Fruit fly (Drosophila melanogaster) whole organism, embryonic: ENCODE results near the gene CG11353.

Experiments
- B-H1 ChIP-seq: fragments of 200-800 bp; sonication (Bioruptor generic); IDR thresholded peaks from 3 replicates; pipeline ENCODE4 v1.3.6; 2022; ENCODE audit warnings: missing biosample characterization, missing genetic modification characterization
- C15 ChIP-seq: fragments of 200-800 bp; sonication (Bioruptor generic); IDR thresholded peaks from 3 replicates; pipeline ENCODE4 v1.3.6; 2022; ENCODE audit warnings: missing biosample characterization, missing genetic modification characterization
- CG10366 ChIP-seq: fragments of 200-800 bp; sonication (Bioruptor generic); IDR thresholded peaks from 2 replicates; pipeline ENCODE4 v1.3.6; 2022; ENCODE audit warnings: missing biosample characterization, missing genetic modification characterization
- CG12236 ChIP-seq: fragments of 200-800 bp; sonication (Bioruptor generic); optimal IDR thresholded peaks from 2 replicates; lab custom pipeline; 2016; ENCODE audit warnings: missing biosample characterization, missing genetic modification characterization
- CG12391 ChIP-seq: fragments of 200-800 bp; sonication (Bioruptor generic); optimal IDR thresholded peaks from 3 replicates; lab custom pipeline; 2018; ENCODE audit warnings: missing biosample characterization, mild to moderate bottlenecking, missing genetic modification characterization, moderate library complexity
- CG13775 ChIP-seq: fragments of 200-800 bp; sonication (Bioruptor generic); optimal IDR thresholded peaks from 3 replicates; lab custom pipeline; 2017; ENCODE audit warnings: missing biosample characterization, mild to moderate bottlenecking, missing genetic modification characterization
- CG14014 ChIP-seq: fragments of 200-800 bp; sonication (Bioruptor generic); IDR thresholded peaks from 2 replicates; pipeline ENCODE4 v1.3.6; 2022; ENCODE audit warnings: missing biosample characterization, missing genetic modification characterization
- CG15269 ChIP-seq: fragments of 200-800 bp; sonication (Bioruptor generic); optimal IDR thresholded peaks from 2 replicates; lab custom pipeline; 2018; ENCODE audit warnings: missing biosample characterization, mild to moderate bottlenecking, missing genetic modification characterization, moderate library complexity
- CG15696 ChIP-seq: fragments of 200-800 bp; sonication (Bioruptor generic); optimal IDR thresholded peaks from 2 replicates; lab custom pipeline; 2019; ENCODE audit warnings: missing biosample characterization, mild to moderate bottlenecking, missing genetic modification characterization, moderate library complexity
- CG17359 ChIP-seq: fragments of 200-800 bp; sonication (Bioruptor generic); optimal IDR thresholded peaks from 3 replicates; lab custom pipeline; 2018; ENCODE audit warnings: missing biosample characterization, mild to moderate bottlenecking, missing genetic modification characterization, moderate library complexity
- CG2678 ChIP-seq: fragments of 200-800 bp; sonication (Bioruptor generic); optimal IDR thresholded peaks from 3 replicates; lab custom pipeline; 2019; ENCODE audit warnings: missing biosample characterization, mild to moderate bottlenecking, missing genetic modification characterization, moderate library complexity
- CG30020 ChIP-seq: fragments of 200-800 bp; optimal IDR thresholded peaks from 2 replicates; lab custom pipeline; 2019; ENCODE audit warnings: missing biosample characterization, mild to moderate bottlenecking, missing genetic modification characterization, moderate library complexity
- CG3407 ChIP-seq: fragments of 200-800 bp; sonication (Bioruptor generic); optimal IDR thresholded peaks from 2 replicates; lab custom pipeline; 2018; ENCODE audit warnings: missing biosample characterization, mild to moderate bottlenecking, missing genetic modification characterization
- CG42726 ChIP-seq: fragments of 200-800 bp; sonication (Bioruptor generic); IDR thresholded peaks from 2 replicates; pipeline ENCODE4 v1.3.6; 2022; ENCODE audit warnings: missing biosample characterization, missing genetic modification characterization; ENCODE audit not compliant: partially characterized antibody
- CG4854 ChIP-seq: fragments of 200-800 bp; sonication (Bioruptor generic); optimal IDR thresholded peaks from 2 replicates; lab custom pipeline; 2016; ENCODE audit warnings: missing biosample characterization, missing genetic modification characterization, inconsistent platforms
- CG5953 ChIP-seq: fragments of 200-800 bp; sonication (Bioruptor generic); IDR thresholded peaks from 2 replicates; pipeline ENCODE4 v1.3.6; 2022; ENCODE audit warnings: missing biosample characterization, missing genetic modification characterization
- CG6654 ChIP-seq: fragments of 200-800 bp; sonication (Bioruptor generic); optimal IDR thresholded peaks from 2 replicates; lab custom pipeline; 2017; ENCODE audit warnings: missing biosample characterization, mild to moderate bottlenecking, missing genetic modification characterization
- CG6765 ChIP-seq: fragments of 200-800 bp; sonication (Bioruptor generic); optimal IDR thresholded peaks from 3 replicates; lab custom pipeline; 2017; ENCODE audit warnings: missing biosample characterization, mild to moderate bottlenecking, missing genetic modification characterization
- CG7372 ChIP-seq: fragments of 200-800 bp; sonication (Bioruptor generic); IDR thresholded peaks from 2 replicates; pipeline ENCODE4 v1.3.6; 2022; ENCODE audit warnings: missing biosample characterization, missing genetic modification characterization
- CG8765 ChIP-seq: fragments of 200-800 bp; sonication (Bioruptor generic); IDR thresholded peaks from 2 replicates; pipeline ENCODE4 v1.3.6; 2022; ENCODE audit warnings: missing biosample characterization, missing genetic modification characterization
- CG9609 ChIP-seq: fragments of 200-800 bp; sonication (Bioruptor generic); optimal IDR thresholded peaks from 3 replicates; lab custom pipeline; 2016; ENCODE audit warnings: missing biosample characterization, missing genetic modification characterization
- CG9932 ChIP-seq: fragments of 200-800 bp; sonication (Bioruptor generic); IDR thresholded peaks from 2 replicates; pipeline ENCODE4 v1.3.6; 2022; ENCODE audit warnings: missing biosample characterization, missing genetic modification characterization
- CkIIα-i1 ChIP-seq: fragments of 200-800 bp; sonication (Bioruptor generic); IDR thresholded peaks from 2 replicates; pipeline ENCODE4 v1.3.6; 2022; ENCODE audit warnings: missing biosample characterization, missing genetic modification characterization
- E2f1 ChIP-seq: fragments of 200-800 bp; sonication (Bioruptor generic); IDR thresholded peaks from 2 replicates; pipeline ENCODE4 v1.3.6; 2022; ENCODE audit warnings: missing biosample characterization, missing genetic modification characterization
- HLH3B ChIP-seq: fragments of 200-800 bp; sonication (Bioruptor generic); IDR thresholded peaks from 2 replicates; pipeline ENCODE4 v1.3.6; 2022; ENCODE audit warnings: missing biosample characterization, missing genetic modification characterization
- Hand ChIP-seq: fragments of 200-800 bp; sonication (Bioruptor generic); optimal IDR thresholded peaks from 2 replicates; lab custom pipeline; 2017; ENCODE audit warnings: mild to moderate bottlenecking, missing biosample characterization, missing genetic modification reagents, missing genetic modification characterization
- Hmx ChIP-seq: fragments of 200-800 bp; sonication (Bioruptor generic); optimal IDR thresholded peaks from 2 replicates; lab custom pipeline; 2016; ENCODE audit warnings: missing biosample characterization, missing genetic modification characterization
- MBD-R2 ChIP-seq: fragments of 200-800 bp; sonication (Bioruptor generic); IDR thresholded peaks from 2 replicates; pipeline ENCODE4 v1.3.6; 2022; ENCODE audit warnings: missing biosample characterization, missing genetic modification characterization
- Max ChIP-seq: fragments of 200-800 bp; sonication (Bioruptor generic); optimal IDR thresholded peaks from 2 replicates; lab custom pipeline; 2016; ENCODE audit warnings: missing biosample characterization, mild to moderate bottlenecking, missing genetic modification characterization
- Nf-YC ChIP-seq: fragments of 200-800 bp; optimal IDR thresholded peaks from 3 replicates; lab custom pipeline; 2019; ENCODE audit warnings: missing biosample characterization, mild to moderate bottlenecking, missing genetic modification characterization, moderate library complexity
- Oaz ChIP-seq: fragments of 200-800 bp; sonication (Bioruptor generic); IDR thresholded peaks from 2 replicates; pipeline ENCODE4 v1.3.6; 2022; ENCODE audit warnings: missing biosample characterization, missing genetic modification characterization
- Sin3A ChIP-seq: fragments of >200 bp; optimal IDR thresholded peaks from 2 replicates; lab custom pipeline; 2018
- Sry-β ChIP-seq: fragments of 200-800 bp; sonication (Bioruptor generic); optimal IDR thresholded peaks from 2 replicates; lab custom pipeline; 2018; ENCODE audit warnings: missing biosample characterization, mild to moderate bottlenecking, missing genetic modification characterization, moderate library complexity
- Tbp ChIP-seq: fragments of >200 bp; optimal IDR thresholded peaks from 2 replicates; lab custom pipeline; 2018; ENCODE audit warnings: missing biosample characterization, missing genetic modification characterization
- Xrp1 ChIP-seq: fragments of 200-800 bp; sonication (Bioruptor generic); IDR thresholded peaks from 2 replicates; pipeline ENCODE4 v1.3.6; 2022; ENCODE audit warnings: missing biosample characterization, missing genetic modification characterization
- cas ChIP-seq: fragments of 200-800 bp; sonication (Bioruptor generic); IDR thresholded peaks from 2 replicates; pipeline ENCODE4 v1.3.6; 2022; ENCODE audit warnings: missing biosample characterization, missing genetic modification characterization
- ems ChIP-seq: fragments of 200-800 bp; sonication (Bioruptor generic); optimal IDR thresholded peaks from 3 replicates; lab custom pipeline; 2016; ENCODE audit warnings: missing biosample characterization, missing genetic modification characterization
- fu2 ChIP-seq: fragments of 200-800 bp; sonication (Bioruptor generic); optimal IDR thresholded peaks from 2 replicates; lab custom pipeline; 2016; ENCODE audit warnings: missing biosample characterization, missing genetic modification characterization
- hb ChIP-seq: fragments of 200-800 bp; sonication (Bioruptor generic); IDR thresholded peaks from 3 replicates; pipeline ENCODE4 v1.3.6; 2022; ENCODE audit warnings: missing biosample characterization, missing genetic modification characterization; ENCODE audit not compliant: partially characterized antibody
- hbn ChIP-seq: fragments of 200-800 bp; sonication (Bioruptor generic); IDR thresholded peaks from 2 replicates; pipeline ENCODE4 v1.3.6; 2022; ENCODE audit warnings: missing biosample characterization, missing genetic modification characterization; ENCODE audit not compliant: partially characterized antibody
- ind ChIP-seq: fragments of 200-800 bp; sonication (Bioruptor generic); optimal IDR thresholded peaks from 3 replicates; lab custom pipeline; 2016; ENCODE audit warnings: missing biosample characterization, missing genetic modification characterization
- kay ChIP-seq: fragments of 200-800 bp; sonication (Bioruptor generic); optimal IDR thresholded peaks from 2 replicates; lab custom pipeline; 2016; ENCODE audit warnings: missing biosample characterization, missing genetic modification characterization
- lola ChIP-seq, 3 experiments: fragments of >200 bp in 2 of 3; fragments of 200-800 bp in 1 of 3; sonication (Bioruptor generic) in 1 of 3; optimal IDR thresholded peaks; 2 replicates each; lab custom pipeline; 2017 to 2019; ENCODE audit warnings: missing biosample characterization in 3 of 3, missing genetic modification characterization in 3 of 3, mild to moderate bottlenecking in 1 of 3, moderate library complexity in 1 of 3
- nerfin-1 ChIP-seq: fragments of 200-800 bp; sonication (Bioruptor generic); optimal IDR thresholded peaks from 3 replicates; lab custom pipeline; 2019; ENCODE audit warnings: missing biosample characterization, mild to moderate bottlenecking, missing genetic modification characterization, moderate library complexity
- nerfin-2 ChIP-seq: fragments of 200-800 bp; sonication (Bioruptor generic); IDR thresholded peaks from 2 replicates; pipeline ENCODE4 v1.3.6; 2022; ENCODE audit warnings: missing biosample characterization, missing genetic modification characterization; ENCODE audit not compliant: partially characterized antibody
- onecut ChIP-seq: fragments of 200-800 bp; sonication (Bioruptor generic); IDR thresholded peaks from 2 replicates; pipeline ENCODE4 v1.3.6; 2022; ENCODE audit warnings: missing biosample characterization, missing genetic modification characterization
- run ChIP-seq: fragments of 200-800 bp; sonication (Bioruptor generic); optimal IDR thresholded peaks from 3 replicates; lab custom pipeline; 2018; ENCODE audit warnings: missing biosample characterization, mild to moderate bottlenecking, missing genetic modification characterization
- slp2 ChIP-seq: fragments of 200-800 bp; sonication (Bioruptor generic); optimal IDR thresholded peaks from 2 replicates; lab custom pipeline; 2016; ENCODE audit warnings: missing biosample characterization, missing genetic modification characterization
- tgo ChIP-seq: fragments of 200-800 bp; sonication (Bioruptor generic); IDR thresholded peaks from 3 replicates; pipeline ENCODE4 v1.3.6; 2022; ENCODE audit warnings: missing biosample characterization, missing genetic modification characterization
- tll ChIP-seq, 2 experiments: fragments of 200-800 bp in 1 of 2; fragments of >200 bp in 1 of 2; sonication (Bioruptor generic) in 1 of 2; optimal IDR thresholded peaks; 2 replicates each; lab custom pipeline; 2017 to 2019; ENCODE audit warnings: missing biosample characterization in 2 of 2, missing genetic modification characterization in 2 of 2, mild to moderate bottlenecking in 1 of 2, moderate library complexity in 1 of 2
- toy ChIP-seq: fragments of 200-800 bp; sonication (Bioruptor generic); IDR thresholded peaks from 2 replicates; pipeline ENCODE4 v1.3.6; 2022; ENCODE audit warnings: missing biosample characterization, missing genetic modification characterization
- twi ChIP-seq: fragments of 200-800 bp; optimal IDR thresholded peaks from 2 replicates; lab custom pipeline; 2019; ENCODE audit warnings: missing biosample characterization, mild to moderate bottlenecking, missing genetic modification characterization, moderate library complexity
- vfl ChIP-seq: fragments of 200-800 bp; sonication (Bioruptor generic); optimal IDR thresholded peaks from 2 replicates; lab custom pipeline; 2016; ENCODE audit warnings: missing biosample characterization, missing genetic modification characterization

Gene CG11353

dm6 chr3L:4553395-4553794, 20.4 kb downstream of the CG11353 start (continued):
- 0 out of 2 replicates have a peak, but pooled peaks have one; percentile 38 for TF ChIP-seq CG9932
- TF ChIP-seq CG2678 (tag; lab: Kevin White, UChicago), result no peak
- no peak for TF ChIP-seq CG17359 (tag; lab: Kevin White, UChicago)
- TF ChIP-seq HLH3B (GFP tag; lab: Robert Waterston, UW), result no peak
- TF ChIP-seq CG6654 (GFP tag; lab: Kevin White, UChicago), result no peak
- no peak for TF ChIP-seq CG42726 (GFP tag; lab: Robert Waterston, UW)
- TF ChIP-seq nerfin-1, result no peak
- no peak for TF ChIP-seq CG15269 (tag; lab: Kevin White, UChicago)
- TF ChIP-seq Oaz (GFP tag; lab: Robert Waterston, UW), result no peak
- TF ChIP-seq C15 (GFP tag; lab: Robert Waterston, UW), result no peak
- TF ChIP-seq CG6765 (GFP tag; lab: Kevin White, UChicago), result no peak
- TF ChIP-seq CG8765 (GFP tag; lab: Robert Waterston, UW), result no peak
- TF ChIP-seq onecut (GFP tag; lab: Robert Waterston, UW), result no peak
- no peak for TF ChIP-seq kay (GFP tag; lab: Kevin White, UChicago)
- no peak for TF ChIP-seq CG3407 (GFP tag; lab: Kevin White, UChicago)
- TF ChIP-seq E2f1, result no peak
- TF ChIP-seq slp2, result no peak
- no peak for TF ChIP-seq Nf-YC
- no peak for TF ChIP-seq hb
- TF ChIP-seq Sin3A, result no peak
- no peak for TF ChIP-seq CG5953 (GFP tag; lab: Robert Waterston, UW)
- TF ChIP-seq twi (tag; lab: Kevin White, UChicago), result peak; percentile 31
- no peak for TF ChIP-seq Max (GFP tag; lab: Kevin White, UChicago)
- TF ChIP-seq CkIIα-i1 (GFP tag; lab: Robert Waterston, UW), result no peak
- TF ChIP-seq Sry-β, result no peak
- TF ChIP-seq CG9609 (GFP tag; lab: Kevin White, UChicago), result peak; percentile 4
- no peak for TF ChIP-seq MBD-R2 (GFP tag; lab: Robert Waterston, UW)
- TF ChIP-seq ind, result no peak
- no peak for TF ChIP-seq ems
- TF ChIP-seq Tbp, result no peak
- TF ChIP-seq Hand (GFP tag; lab: Kevin White, UChicago), result no peak
- no peak for TF ChIP-seq hbn (GFP tag; lab: Robert Waterston, UW)
- TF ChIP-seq CG4854, result no peak
- TF ChIP-seq Hmx, result no peak
- no peak for TF ChIP-seq CG13775
- TF ChIP-seq CG10366, result no peak
- no peak for TF ChIP-seq nerfin-2 (GFP tag; lab: Robert Waterston, UW)
- TF ChIP-seq CG12236 (GFP tag; lab: Kevin White, UChicago), result no peak
- TF ChIP-seq tgo (GFP tag; lab: Robert Waterston, UW), result no peak
- no peak for TF ChIP-seq tll (GFP tag; optimal IDR thresholded peaks at IDR 0.05; lab: Kevin White, UChicago)
- TF ChIP-seq run (tag; lab: Kevin White, UChicago), result no peak
- TF ChIP-seq cas, result no peak
- peak; percentile 17 for TF ChIP-seq CG12391
- TF ChIP-seq lola (GFP tag; optimal IDR thresholded peaks at IDR 0.05; lab: Kevin White, UChicago), result no peak
- TF ChIP-seq CG30020 (tag; lab: Kevin White, UChicago), result no peak
- no peak for TF ChIP-seq vfl (GFP tag; lab: Kevin White, UChicago)
- TF ChIP-seq Xrp1 (GFP tag; lab: Robert Waterston, UW), result no peak
- TF ChIP-seq fu2 (GFP tag; lab: Kevin White, UChicago), result no peak
- TF ChIP-seq B-H1 (GFP tag; lab: Robert Waterston, UW), result no peak
- no peak for TF ChIP-seq CG7372 (GFP tag; lab: Robert Waterston, UW)
- TF ChIP-seq toy, result no peak
- TF ChIP-seq CG15696 (tag; lab: Kevin White, UChicago), result peak; percentile 27
- no peak for TF ChIP-seq CG14014 (GFP tag; lab: Robert Waterston, UW)
